Fruit fly (Drosophila melanogaster) Kc167 (cell line): Measurements from ENCODE around the gene Rbp1-like.

Experiments used
- Sin3A ChIP-seq: fragments of >200 bp; optimal IDR thresholded peaks from 2 replicates; lab custom pipeline; 2018; ENCODE audit warnings: missing external identifiers
- h ChIP-seq: fragments of >200 bp; optimal IDR thresholded peaks from 3 replicates; lab custom pipeline; 2018; ENCODE audit warnings: missing external identifiers
- psq ChIP-seq: fragments of >200 bp; optimal IDR thresholded peaks from 2 replicates; lab custom pipeline; 2017; ENCODE audit warnings: missing external identifiers

DNA sequence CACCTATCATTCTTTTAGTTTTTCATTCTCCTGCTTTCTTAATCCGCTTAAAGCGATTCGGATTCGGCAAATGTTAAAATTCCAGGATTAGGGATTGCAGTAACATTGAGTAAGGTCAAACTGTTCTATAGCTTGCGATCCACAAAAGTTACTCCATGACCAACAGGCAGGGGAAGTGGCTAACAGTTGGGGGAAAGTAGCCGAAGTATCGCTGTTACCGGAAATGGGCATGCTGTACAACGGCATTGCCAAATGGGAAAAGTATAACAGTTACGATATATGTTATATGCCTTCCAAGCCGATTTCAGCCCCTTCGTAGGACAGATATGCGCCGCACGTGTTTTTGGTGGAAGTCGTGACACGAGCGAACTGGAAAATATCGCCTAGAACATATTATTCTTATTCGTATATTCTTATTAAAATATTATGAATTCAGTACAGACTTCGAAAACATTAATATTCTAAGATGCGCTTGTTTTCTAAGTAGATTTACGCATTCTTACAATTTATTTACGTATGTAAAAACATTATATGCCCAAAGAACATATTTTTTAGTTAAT is 26.4 kb downstream of the Rbp1-like start:
- TF ChIP-seq psq, result no peak
- no peak for TF ChIP-seq Sin3A (lab: Kevin White, UChicago)
- TF ChIP-seq h (lab: Kevin White, UChicago), result no peak
